Worm (Caenorhabditis elegans) whole organism, late embryonic: ENCODE data around the gene H29C22.1.

Source experiments
- K09A11.1 ChIP-seq: sonication (generic microtip); optimal IDR thresholded peaks from 2 replicates; lab custom pipeline; 2017; ENCODE audit warnings: antibody characterized with exemption, mild to moderate bottlenecking, missing genetic modification characterization, missing compliant biosample characterization; ENCODE audit not compliant: insufficient read depth
- hlh-13 ChIP-seq: fragments of 200-800 bp; sonication (Bioruptor generic); optimal IDR thresholded peaks from 2 replicates; lab custom pipeline; 2018; ENCODE audit warnings: mild to moderate bottlenecking, missing genetic modification characterization, missing compliant biosample characterization
- madf-2 ChIP-seq: sonication (generic microtip); optimal IDR thresholded peaks from 2 replicates; lab custom pipeline; 2017; ENCODE audit warnings: missing genetic modification characterization, missing compliant biosample characterization
- nhr-232 ChIP-seq: sonication (generic microtip); optimal IDR thresholded peaks from 2 replicates; lab custom pipeline; 2016; ENCODE audit warnings: missing genetic modification characterization, missing compliant biosample characterization

ce11 chrX:9261626-9262189 lies 49.4 kb downstream of the H29C22.1 start:
- no peak for TF ChIP-seq K09A11.1 (tag; lab: Kevin White, UChicago)
- no peak for TF ChIP-seq madf-2
- no peak for TF ChIP-seq hlh-13 (GFP tag; lab: Kevin White, UChicago)
- no peak for TF ChIP-seq nhr-232
